Worm (Caenorhabditis elegans) whole organism, dauer: Measurements from ENCODE around the gene nhr-122.
"Not testable (repeated sequence)": the region's sequence is repeated elsewhere in the genome, so short reads cannot be mapped to it uniquely, and the experiment has no call there.

Experiments used
- unc-62 ChIP-seq: sonication (generic microtip); optimal IDR thresholded peaks from 2 replicates; lab custom pipeline; 2017; ENCODE audit warnings: missing biosample characterization, missing genetic modification reagents, missing genetic modification characterization

nhr-122 gene

ce11 chrIV:1613592-1613991 lies at the start of gene nhr-122:
TSS of gene nhr-122 (plus strand) at chrIV:1613892.
- no peak for TF ChIP-seq unc-62 (GFP tag; lab: Kevin White, UChicago)

- no peak for TF ChIP-seq unc-62 (GFP tag; lab: Kevin White, UChicago)
Observed at ce11 chrIV:1565725-1566124, 48.0 kb upstream of the nhr-122 start.

- TF ChIP-seq unc-62 (GFP tag; lab: Kevin White, UChicago), result no peak
Observed at ce11 chrIV:1567577-1567976, 46.1 kb upstream of the nhr-122 start.

- no peak for TF ChIP-seq unc-62 (GFP tag; lab: Kevin White, UChicago)
Observed at ce11 chrIV:1576731-1577130, 37.0 kb upstream of the nhr-122 start, which contains the start of gene Y41D4B.14. TSS of gene Y41D4B.14 (plus strand) at chrIV:1577031.

ce11 chrIV:1595802-1596201 lies 17.9 kb upstream of the nhr-122 start, which contains the start of gene npp-8:
TSS of gene npp-8 (minus strand) at chrIV:1595824.
- no peak for TF ChIP-seq unc-62 (GFP tag; lab: Kevin White, UChicago)

ce11 chrIV:1597018-1597417 lies 16.7 kb upstream of the nhr-122 start, which contains the start of gene ced-2:
TSS of gene ced-2 (plus strand) at chrIV:1597318.
- TF ChIP-seq unc-62 (GFP tag; lab: Kevin White, UChicago), result no peak

- TF ChIP-seq unc-62 (GFP tag; lab: Kevin White, UChicago), result no peak
Observed at ce11 chrIV:1600784-1601183, 12.9 kb upstream of the nhr-122 start.

- no peak for TF ChIP-seq unc-62 (GFP tag; lab: Kevin White, UChicago)
Observed at ce11 chrIV:1601357-1601756, 12.3 kb upstream of the nhr-122 start, which contains the start of gene set-23. TSS of gene set-23 (plus strand) at chrIV:1601657.

- TF ChIP-seq unc-62 (GFP tag; lab: Kevin White, UChicago), result no peak
Observed at ce11 chrIV:1602936-1603457, 10.7 kb upstream of the nhr-122 start.

ce11 chrIV:1605276-1605762 lies 8.4 kb upstream of the nhr-122 start, which contains the start of gene Y41D4B.11:
TSS of gene Y41D4B.11 (plus strand) at chrIV:1605712.
- TF ChIP-seq unc-62 (GFP tag; lab: Kevin White, UChicago), result no peak

- not testable (repeated sequence) for TF ChIP-seq unc-62 (GFP tag; lab: Kevin White, UChicago)
Observed at ce11 chrIV:1609973-1610372, 3.7 kb upstream of the nhr-122 start, which contains the start of gene dsl-3. TSS of gene dsl-3 (plus strand) at chrIV:1610273.

ce11 chrIV:1619519-1620311 lies 6.0 kb downstream of the nhr-122 start, which contains the start of gene nhr-92:
TSS of gene nhr-92 (plus strand) at chrIV:1620094.
- no peak for TF ChIP-seq unc-62 (GFP tag; lab: Kevin White, UChicago)

ce11 chrIV:1623712-1624111 lies 10.0 kb downstream of the nhr-122 start, which contains the start of gene nhr-87:
TSS of gene nhr-87 (plus strand) at chrIV:1624029.
- TF ChIP-seq unc-62 (GFP tag; lab: Kevin White, UChicago), result no peak

- no peak for TF ChIP-seq unc-62 (GFP tag; lab: Kevin White, UChicago)
Observed at ce11 chrIV:1624447-1624846, 10.8 kb downstream of the nhr-122 start.

- no peak for TF ChIP-seq unc-62 (GFP tag; lab: Kevin White, UChicago)
Observed at ce11 chrIV:1626342-1626855, 12.7 kb downstream of the nhr-122 start, which contains the start of gene nhr-146. TSS of gene nhr-146 (plus strand) at chrIV:1626805.

- TF ChIP-seq unc-62 (GFP tag; lab: Kevin White, UChicago), result no peak
Observed at ce11 chrIV:1628281-1628680, 14.6 kb downstream of the nhr-122 start.
